Fruit fly (Drosophila melanogaster) whole organism, embryonic: ENCODE data around the gene Lgr3.
A peak's percentile ranks its signal among the peaks of the same experiment; 100 is the strongest.

Experiments
- ATbp ChIP-seq: fragments of 200-800 bp; sonication (Bioruptor generic); optimal IDR thresholded peaks from 2 replicates; lab custom pipeline; 2017; ENCODE audit warnings: missing biosample characterization, mild to moderate bottlenecking, missing genetic modification characterization, missing genetic modification reagents
- Adf1 ChIP-seq: fragments of 200-800 bp; sonication (Bioruptor generic); IDR thresholded peaks from 2 replicates; pipeline ENCODE4 v1.3.6; 2022; ENCODE audit warnings: missing biosample characterization, missing genetic modification characterization
- Awh ChIP-seq: fragments of 200-800 bp; sonication (Bioruptor generic); IDR thresholded peaks from 2 replicates; pipeline ENCODE4, ENCODE4 v1.3.6; 2022; ENCODE audit warnings: missing biosample characterization, missing genetic modification characterization
- BEAF-32 ChIP-seq: fragments of 200-800 bp; sonication (Bioruptor generic); optimal IDR thresholded peaks from 3 replicates; lab custom pipeline; 2017; ENCODE audit warnings: missing biosample characterization, missing genetic modification characterization, mild to moderate bottlenecking, moderate library complexity, missing genetic modification reagents
- CG10654 ChIP-seq: fragments of 200-800 bp; sonication (Bioruptor generic); optimal IDR thresholded peaks from 2 replicates; lab custom pipeline; 2016; ENCODE audit warnings: missing biosample characterization, missing genetic modification characterization
- CG12236 ChIP-seq: fragments of 200-800 bp; sonication (Bioruptor generic); optimal IDR thresholded peaks from 2 replicates; lab custom pipeline; 2016; ENCODE audit warnings: missing biosample characterization, missing genetic modification characterization
- CG13287 ChIP-seq: fragments of 200-800 bp; sonication (Bioruptor generic); IDR thresholded peaks from 2 replicates; pipeline ENCODE4 v1.3.6; 2022; ENCODE audit warnings: missing biosample characterization, missing genetic modification characterization; ENCODE audit not compliant: partially characterized antibody
- CG13624 ChIP-seq: fragments of 200-800 bp; sonication (Bioruptor generic); optimal IDR thresholded peaks from 2 replicates; lab custom pipeline; 2016; ENCODE audit warnings: missing biosample characterization, missing genetic modification characterization
- CG15696 ChIP-seq: fragments of 200-800 bp; sonication (Bioruptor generic); optimal IDR thresholded peaks from 2 replicates; lab custom pipeline; 2019; ENCODE audit warnings: missing biosample characterization, mild to moderate bottlenecking, missing genetic modification characterization, moderate library complexity
- CG17568 ChIP-seq: fragments of 200-800 bp; sonication (Bioruptor generic); optimal IDR thresholded peaks from 2 replicates; lab custom pipeline; 2018; ENCODE audit warnings: missing biosample characterization, mild to moderate bottlenecking, missing genetic modification characterization, moderate library complexity
- CG17912 ChIP-seq: fragments of 200-800 bp; sonication (Bioruptor generic); optimal IDR thresholded peaks from 2 replicates; lab custom pipeline; 2018; ENCODE audit warnings: missing biosample characterization, mild to moderate bottlenecking, missing genetic modification characterization
- CG18476 ChIP-seq: fragments of 200-800 bp; sonication (Bioruptor generic); optimal IDR thresholded peaks from 2 replicates; lab custom pipeline; 2016; ENCODE audit warnings: missing biosample characterization, mild to moderate bottlenecking, missing genetic modification characterization
- CG2202 ChIP-seq: fragments of 200-800 bp; sonication (Bioruptor generic); optimal IDR thresholded peaks from 2 replicates; lab custom pipeline; 2018; ENCODE audit warnings: missing biosample characterization, mild to moderate bottlenecking, missing genetic modification characterization
- CG2889 ChIP-seq: fragments of 200-800 bp; sonication (Bioruptor generic); IDR thresholded peaks from 3 replicates; pipeline ENCODE4 v1.3.6; 2022; ENCODE audit warnings: missing biosample characterization, missing genetic modification characterization
- CG31441 ChIP-seq: fragments of 200-800 bp; sonication (Bioruptor generic); IDR thresholded peaks from 2 replicates; pipeline ENCODE4 v1.3.6; 2022; ENCODE audit warnings: missing biosample characterization, missing genetic modification characterization
- CG4820 ChIP-seq: fragments of 200-800 bp; sonication (Bioruptor generic); optimal IDR thresholded peaks from 3 replicates; lab custom pipeline; 2016; ENCODE audit warnings: missing biosample characterization, missing genetic modification characterization
- CG6254 ChIP-seq: fragments of 200-800 bp; sonication (Bioruptor generic); optimal IDR thresholded peaks from 3 replicates; lab custom pipeline; 2017; ENCODE audit warnings: mild to moderate bottlenecking, missing biosample characterization, missing genetic modification reagents, missing genetic modification characterization
- CG6272 ChIP-seq: fragments of 200-800 bp; sonication (Bioruptor generic); IDR thresholded peaks from 2 replicates; pipeline ENCODE4 v1.3.6; 2022; ENCODE audit warnings: missing biosample characterization, missing genetic modification characterization
- CG6654 ChIP-seq: fragments of 200-800 bp; sonication (Bioruptor generic); optimal IDR thresholded peaks from 2 replicates; lab custom pipeline; 2017; ENCODE audit warnings: missing biosample characterization, mild to moderate bottlenecking, missing genetic modification characterization
- CG7357 ChIP-seq: fragments of 200-800 bp; sonication (Bioruptor generic); IDR thresholded peaks from 3 replicates; pipeline ENCODE4 v1.3.6; 2022; ENCODE audit warnings: missing biosample characterization, missing genetic modification characterization
- CG9727 ChIP-seq: fragments of 200-800 bp; sonication (Bioruptor generic); optimal IDR thresholded peaks from 3 replicates; lab custom pipeline; 2017; ENCODE audit warnings: missing biosample characterization, mild to moderate bottlenecking, missing genetic modification characterization
- CrebB ChIP-seq: fragments of 200-800 bp; sonication (Bioruptor generic); optimal IDR thresholded peaks from 3 replicates; lab custom pipeline; 2018; ENCODE audit warnings: missing biosample characterization, mild to moderate bottlenecking, missing genetic modification characterization
- D ChIP-seq, 2 experiments: fragments of 200-800 bp in 1 of 2; fragments of >200 bp in 1 of 2; sonication (Bioruptor generic) in 1 of 2; optimal IDR thresholded peaks; 2 replicates in 1 of 2; 3 replicates in 1 of 2; lab custom pipeline; 2017; ENCODE audit warnings: mild to moderate bottlenecking in 1 of 2, missing biosample characterization in 1 of 2, missing genetic modification characterization in 1 of 2, missing genetic modification reagents in 1 of 2
- Dad ChIP-seq: fragments of 200-800 bp; sonication (Bioruptor generic); optimal IDR thresholded peaks from 3 replicates; lab custom pipeline; 2016; ENCODE audit warnings: missing biosample characterization, missing genetic modification characterization
- H15 ChIP-seq: fragments of 200-800 bp; sonication (Bioruptor generic); IDR thresholded peaks from 3 replicates; pipeline ENCODE4 v1.3.6; 2022; ENCODE audit warnings: missing biosample characterization, missing genetic modification characterization
- H2.0 ChIP-seq: fragments of 200-800 bp; sonication (Bioruptor generic); IDR thresholded peaks from 2 replicates; pipeline ENCODE4 v1.3.6; 2022; ENCODE audit warnings: missing biosample characterization, missing genetic modification characterization
- Hr78 ChIP-seq, 2 experiments: fragments of 200-800 bp in 1 of 2; fragments of >200 bp in 1 of 2; sonication (Bioruptor generic) in 1 of 2; optimal IDR thresholded peaks; 2 replicates each; lab custom pipeline; 2017 to 2019; ENCODE audit warnings: missing biosample characterization in 2 of 2, missing genetic modification characterization in 2 of 2, mild to moderate bottlenecking in 1 of 2, moderate library complexity in 1 of 2
- Hsf ChIP-seq: fragments of 200-800 bp; sonication (Bioruptor generic); optimal IDR thresholded peaks from 3 replicates; lab custom pipeline; 2016; ENCODE audit warnings: missing biosample characterization, missing genetic modification characterization
- NC2α ChIP-seq: fragments of 200-800 bp; sonication (Bioruptor generic); optimal IDR thresholded peaks from 2 replicates; lab custom pipeline; 2016; ENCODE audit warnings: missing biosample characterization, missing genetic modification characterization
- Pdp1 ChIP-seq, 2 experiments: fragments of 200-800 bp; sonication (Bioruptor generic); optimal IDR thresholded peaks; 3 replicates each; lab custom pipeline; 2016; ENCODE audit warnings: missing biosample characterization in 2 of 2, missing genetic modification characterization in 2 of 2, mild to moderate bottlenecking in 1 of 2, moderate library complexity in 1 of 2
- Side ChIP-seq: fragments of 200-800 bp; sonication (Bioruptor generic); optimal IDR thresholded peaks from 2 replicates; lab custom pipeline; 2016; ENCODE audit warnings: missing biosample characterization, missing genetic modification characterization
- Taf1 ChIP-seq: fragments of 200-800 bp; sonication (Bioruptor generic); IDR thresholded peaks from 2 replicates; pipeline ENCODE4 v1.3.6; 2022; ENCODE audit warnings: missing biosample characterization, missing genetic modification characterization
- Xrp1 ChIP-seq: fragments of 200-800 bp; sonication (Bioruptor generic); IDR thresholded peaks from 2 replicates; pipeline ENCODE4 v1.3.6; 2022; ENCODE audit warnings: missing biosample characterization, missing genetic modification characterization
- bigmax ChIP-seq: fragments of 200-800 bp; sonication (Bioruptor generic); optimal IDR thresholded peaks from 2 replicates; lab custom pipeline; 2018; ENCODE audit warnings: missing biosample characterization, mild to moderate bottlenecking, missing genetic modification characterization
- br ChIP-seq: fragments of >200 bp; optimal IDR thresholded peaks from 2 replicates; lab custom pipeline; 2017
- dati ChIP-seq: fragments of 200-800 bp; sonication (Bioruptor generic); IDR thresholded peaks from 2 replicates; pipeline ENCODE4 v1.3.6; 2022; ENCODE audit warnings: missing biosample characterization, missing genetic modification characterization
- dimm ChIP-seq: fragments of 200-800 bp; sonication (Bioruptor generic); IDR thresholded peaks from 2 replicates; pipeline ENCODE4 v1.3.6; 2022; ENCODE audit warnings: missing biosample characterization, missing genetic modification characterization
- dmrt11E ChIP-seq: fragments of 200-800 bp; sonication (Bioruptor generic); optimal IDR thresholded peaks from 3 replicates; lab custom pipeline; 2018; ENCODE audit warnings: missing biosample characterization, mild to moderate bottlenecking, missing genetic modification characterization, moderate library complexity
- dmrt99B ChIP-seq: fragments of 200-800 bp; sonication (Bioruptor generic); optimal IDR thresholded peaks from 2 replicates; lab custom pipeline; 2018; ENCODE audit warnings: missing biosample characterization, mild to moderate bottlenecking, missing genetic modification characterization, moderate library complexity
- ewg ChIP-seq: fragments of 200-800 bp; sonication (Bioruptor generic); optimal IDR thresholded peaks from 3 replicates; lab custom pipeline; 2017; ENCODE audit warnings: mild to moderate bottlenecking, missing biosample characterization, missing genetic modification reagents, missing genetic modification characterization
- fd3F ChIP-seq: fragments of 200-800 bp; sonication (Bioruptor generic); optimal IDR thresholded peaks from 2 replicates; lab custom pipeline; 2018; ENCODE audit warnings: missing biosample characterization, mild to moderate bottlenecking, missing genetic modification characterization, moderate library complexity
- gsb ChIP-seq: fragments of 200-800 bp; sonication (Bioruptor generic); IDR thresholded peaks from 2 replicates; pipeline ENCODE4 v1.3.6; 2022; ENCODE audit warnings: missing biosample characterization, missing genetic modification characterization
- gt ChIP-seq: fragments of 200-800 bp; sonication (Bioruptor generic); IDR thresholded peaks from 2 replicates; pipeline ENCODE4 v1.3.6; 2022; ENCODE audit warnings: missing biosample characterization, missing genetic modification characterization
- jigr1 ChIP-seq: fragments of 200-800 bp; sonication (Bioruptor generic); IDR thresholded peaks from 3 replicates; pipeline ENCODE4 v1.3.6; 2022; ENCODE audit warnings: missing biosample characterization, missing genetic modification characterization
- ken ChIP-seq: fragments of 200-800 bp; sonication (Bioruptor generic); IDR thresholded peaks from 3 replicates; pipeline ENCODE4 v1.3.6; 2022; ENCODE audit warnings: missing biosample characterization, missing genetic modification characterization
- lmd ChIP-seq: fragments of 200-800 bp; sonication (Bioruptor generic); IDR thresholded peaks from 2 replicates; pipeline ENCODE4 v1.3.6; 2022; ENCODE audit warnings: missing biosample characterization, missing genetic modification characterization
- maf-S ChIP-seq: fragments of 200-800 bp; sonication (Bioruptor generic); optimal IDR thresholded peaks from 2 replicates; lab custom pipeline; 2016; ENCODE audit warnings: missing biosample characterization, missing genetic modification characterization
- p53 ChIP-seq: fragments of 200-800 bp; sonication (Bioruptor generic); optimal IDR thresholded peaks from 2 replicates; lab custom pipeline; 2016; ENCODE audit warnings: missing biosample characterization, missing genetic modification characterization
- psq ChIP-seq: fragments of 200-800 bp; sonication (Bioruptor generic); optimal IDR thresholded peaks from 2 replicates; lab custom pipeline; 2017; ENCODE audit warnings: missing biosample characterization, missing genetic modification characterization
- pzg ChIP-seq: fragments of 200-800 bp; sonication (Bioruptor generic); optimal IDR thresholded peaks from 3 replicates; lab custom pipeline; 2018; ENCODE audit warnings: missing biosample characterization, mild to moderate bottlenecking, missing genetic modification characterization, moderate library complexity
- schlank ChIP-seq: fragments of 200-800 bp; sonication (Bioruptor generic); optimal IDR thresholded peaks from 2 replicates; lab custom pipeline; 2018; ENCODE audit warnings: missing biosample characterization, mild to moderate bottlenecking, missing genetic modification characterization

Gene Lgr3

DNA sequence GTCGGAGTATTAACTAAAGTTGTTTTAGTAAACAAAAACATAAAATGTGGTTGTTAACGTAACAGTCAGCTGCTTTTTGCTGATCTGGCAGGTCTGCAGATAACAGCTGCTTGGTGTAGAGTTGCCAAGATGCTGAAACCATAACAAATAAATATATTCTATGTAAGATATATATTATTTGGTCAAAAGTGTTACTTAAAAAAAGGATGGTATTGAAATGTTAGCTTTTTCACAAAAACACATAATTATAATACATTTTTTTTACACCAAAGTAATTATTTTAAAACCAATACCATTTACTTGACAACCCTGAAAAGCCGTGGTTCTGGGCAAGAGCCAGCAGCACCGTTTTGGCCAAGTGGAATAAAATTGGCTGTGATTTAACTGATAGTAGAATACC is 14.9 kb downstream of the Lgr3 start, which contains the start of the genes CG4743 and Idh3g (continued):
- TF ChIP-seq CG4820 (GFP tag; lab: Kevin White, UChicago) (peak; percentile 96), CG17568 (peak; percentile 96), fd3F (GFP tag; lab: Kevin White, UChicago) (peak; percentile 97), CG17912 (GFP tag; lab: Kevin White, UChicago) (peak; percentile 93), CG6272 (GFP tag; lab: Robert Waterston, UW) (peak; percentile 90), gsb (peak; percentile 85), NC2α (GFP tag; lab: Kevin White, UChicago) (peak; percentile 57), maf-S (GFP tag; lab: Kevin White, UChicago) (peak; percentile 79), ken (GFP tag; lab: Robert Waterston, UW) (peak; percentile 93), CG12236 (peak; percentile 53), CG18476 (peak; percentile 92), CG9727 (GFP tag; lab: Kevin White, UChicago) (peak; percentile 98), jigr1 (peak; percentile 90), CG7357 (GFP tag; lab: Robert Waterston, UW) (peak; percentile 86), ewg (GFP tag; lab: Kevin White, UChicago) (peak; percentile 92), CG13624 (GFP tag; lab: Kevin White, UChicago) (peak; percentile 77), schlank (tag; lab: Kevin White, UChicago) (peak; percentile 81), Side (GFP tag; lab: Kevin White, UChicago) (peak; percentile 62), BEAF-32 (peak; percentile 42), bigmax (GFP tag; lab: Kevin White, UChicago) (peak; percentile 63), Awh (peak; percentile 96), CG15696 (tag; lab: Kevin White, UChicago) (peak; percentile 99), dmrt99B (tag; lab: Kevin White, UChicago) (peak; percentile 97), dimm (GFP tag; lab: Robert Waterston, UW) (peak; percentile 90), CG6254 (GFP tag; lab: Kevin White, UChicago) (peak; percentile 94), dmrt11E (tag; lab: Kevin White, UChicago) (peak; percentile 99), CG2889 (GFP tag; lab: Robert Waterston, UW) (peak; percentile 89), psq (GFP tag; lab: Kevin White, UChicago) (peak; percentile 85), dati (GFP tag; lab: Robert Waterston, UW) (peak; percentile 75), Hr78 (GFP tag; optimal IDR thresholded peaks at IDR 0.05; lab: Kevin White, UChicago) (peak in 1 of 2 experiments; percentile 86), Xrp1 (peak; percentile 98), br (lab: Kevin White, UChicago) (no peak), Hsf (GFP tag; lab: Kevin White, UChicago) (peak; percentile 92), gt (peak; percentile 81), p53 (GFP tag; lab: Kevin White, UChicago) (no peak), pzg (GFP tag; lab: Kevin White, UChicago) (peak; percentile 54), Adf1 (GFP tag; lab: Robert Waterston, UW) (peak; percentile 78), lmd (GFP tag; lab: Robert Waterston, UW) (peak; percentile 95), CG13287 (GFP tag; lab: Robert Waterston, UW) (peak; percentile 58), H15 (GFP tag; lab: Robert Waterston, UW) (peak; percentile 90), Dad (GFP tag; lab: Kevin White, UChicago) (peak; percentile 75), ATbp (GFP tag; lab: Kevin White, UChicago) (peak; percentile 95), Pdp1 (GFP tag; optimal IDR thresholded peaks at IDR 0.05; lab: Kevin White, UChicago) (peak; percentile 80 to 82), CG2202 (tag; lab: Kevin White, UChicago) (peak; percentile 97), CrebB (tag; lab: Kevin White, UChicago) (peak; percentile 95), CG10654 (GFP tag; lab: Kevin White, UChicago) (peak; percentile 94), Taf1 (peak; percentile 87), D (optimal IDR thresholded peaks at IDR 0.05; lab: Kevin White, UChicago) (no peak), D (GFP tag; optimal IDR thresholded peaks at IDR 0.05; lab: Kevin White, UChicago) (peak; percentile 95), H2.0 (peak; percentile 95), CG31441 (GFP tag; lab: Robert Waterston, UW) (peak; percentile 99), CG6654 (GFP tag; lab: Kevin White, UChicago) (peak; percentile 80)
